Worm (Caenorhabditis elegans): Measurements from ENCODE around the gene ubc-22.

DNA sequence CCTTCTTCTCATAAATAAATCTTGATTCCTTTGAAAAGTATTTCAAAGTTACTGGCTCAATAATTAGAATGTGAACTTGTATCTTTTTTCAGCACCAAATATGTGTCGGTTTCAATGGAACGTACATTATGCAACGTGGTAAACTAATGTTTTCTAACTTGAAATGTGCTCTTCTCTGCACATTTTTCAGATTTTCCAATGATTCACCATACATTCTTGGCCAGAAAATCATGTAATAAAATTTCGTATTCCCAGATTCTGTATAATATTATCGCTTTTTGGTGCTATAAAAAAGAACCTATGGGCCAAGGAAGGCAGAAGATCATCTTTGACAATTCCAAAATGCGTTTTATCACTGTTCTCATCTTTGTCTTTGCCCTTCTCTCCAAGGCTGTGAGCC is 8.0 kb downstream of the ubc-22 start, which contains the start of gene C06E2.9:
- TF ChIP-seq ceh-39 (tag; optimal IDR thresholded peaks at IDR 0.05) (no peak), ztf-11 (tag; optimal IDR thresholded peaks at IDR 0.05) (no peak), pha-4 (tag; optimal IDR thresholded peaks at IDR 0.05) (no peak), mep-1 (tag; optimal IDR thresholded peaks at IDR 0.05) (no peak), bed-3 (GFP tag; optimal IDR thresholded peaks at IDR 0.05) (no peak), lsy-2 (tag; optimal IDR thresholded peaks at IDR 0.05) (no peak), lin-13 (tag; optimal IDR thresholded peaks at IDR 0.05) (no peak), zip-8 (tag; optimal IDR thresholded peaks at IDR 0.05) (no peak), mls-2 (tag; optimal IDR thresholded peaks at IDR 0.05) (no peak), nhr-12 (tag; optimal IDR thresholded peaks at IDR 0.05) (no peak), nhr-237 (tag; optimal IDR thresholded peaks at IDR 0.05) (no peak), ceh-83 (GFP tag; optimal IDR thresholded peaks at IDR 0.05) (no peak), nhr-28 (tag; optimal IDR thresholded peaks at IDR 0.05) (no peak), unc-39 (tag; optimal IDR thresholded peaks at IDR 0.05) (no peak)
